Worm (Caenorhabditis elegans) whole organism, late embryonic: ENCODE measurements around the gene srd-7.

Experiments used
- ama-1 ChIP-seq: fragments of 150-350 bp; optimal IDR thresholded peaks from 2 replicates; lab custom pipeline; 2014
- ceh-31 ChIP-seq: sonication (generic microtip); optimal IDR thresholded peaks from 2 replicates; lab custom pipeline; 2016; ENCODE audit warnings: missing genetic modification characterization, missing compliant biosample characterization
- dmd-4 ChIP-seq: sonication (generic microtip); optimal IDR thresholded peaks from 2 replicates; lab custom pipeline; 2016; ENCODE audit warnings: borderline replicate concordance, missing genetic modification characterization, missing compliant biosample characterization
- npax-4 ChIP-seq: sonication (generic microtip); optimal IDR thresholded peaks from 2 replicates; lab custom pipeline; 2016; ENCODE audit warnings: missing genetic modification characterization, missing compliant biosample characterization
- sox-2 ChIP-seq: fragments of 200-800 bp; sonication (Bioruptor generic); IDR thresholded peaks from 2 replicates; pipeline ENCODE4 v1.3.6; 2022; ENCODE audit warnings: missing genetic modification reagents, missing genetic modification characterization, missing compliant biosample characterization
- sox-4 ChIP-seq: sonication (generic microtip); optimal IDR thresholded peaks from 2 replicates; lab custom pipeline; 2017; ENCODE audit warnings: mild to moderate bottlenecking, missing genetic modification characterization, inconsistent platforms, missing compliant biosample characterization

- no peak for TF ChIP-seq dmd-4 (tag; lab: Kevin White, UChicago)
- no peak for TF ChIP-seq ceh-31
- TF ChIP-seq npax-4 (tag; lab: Kevin White, UChicago), result no peak
- TF ChIP-seq sox-4 (tag; lab: Kevin White, UChicago), result no peak
- TF ChIP-seq sox-2 (GFP tag; lab: Robert Waterston, UW), result no peak
- no peak for TF ChIP-seq ama-1 (lab: Kevin White, UChicago)
Observed at ce11 chrIV:10819049-10819448, 32.4 kb upstream of the srd-7 start.
